Fruit fly (Drosophila melanogaster): ENCODE data around the gene CG31937.

The CG31937 gene

DNA sequence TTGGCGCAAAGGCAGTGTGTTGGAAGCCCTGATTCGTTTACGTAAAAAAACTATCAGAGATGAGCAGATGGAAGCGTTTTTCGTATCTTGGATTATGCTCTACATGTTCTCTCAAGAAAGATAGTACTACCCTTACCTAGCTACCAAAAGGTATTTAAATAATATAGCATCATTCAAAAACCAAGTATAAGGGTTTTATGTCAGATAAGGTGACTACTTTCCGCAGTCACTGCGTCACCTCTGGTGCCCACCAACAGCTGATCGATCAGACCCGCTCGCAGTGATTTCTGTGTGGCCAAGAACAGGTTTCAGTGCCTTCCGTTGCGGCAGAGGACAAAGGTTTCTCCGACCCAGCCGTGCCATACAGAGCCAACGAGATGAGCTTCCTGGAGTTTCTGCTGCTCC lies at the start of gene CG31937, which contains the start of gene Eno:
Gene CG31937 (plus strand): TSS at position 281 of the 405 bp plus-strand sequence.
Gene Eno (minus strand): TSS at position 30 of the 405 bp plus-strand sequence.
- peak; percentile 31 for TF ChIP-seq CG18011 (GFP tag; optimal IDR thresholded peaks at IDR 0.05)
- TF ChIP-seq CG16815 (GFP tag; optimal IDR thresholded peaks at IDR 0.05): peak; percentile 37
- peak; percentile 55; the same call in 1 of the 2 replicates for TF ChIP-seq ranshi (GFP tag; IDR thresholded peaks at IDR 0.05)
- TF ChIP-seq Oli (tag; optimal IDR thresholded peaks at IDR 0.05): no peak
- TF ChIP-seq Neu2 (GFP tag; optimal IDR thresholded peaks at IDR 0.05; ENCODE audit: borderline replicate concordance): no peak
- no peak for TF ChIP-seq CG18476 (GFP tag; optimal IDR thresholded peaks at IDR 0.05)
- no peak for TF ChIP-seq Blimp-1 (GFP tag; optimal IDR thresholded peaks at IDR 0.05)
- peak; percentile 44 for TF ChIP-seq CG8924 (tag; optimal IDR thresholded peaks at IDR 0.05)
- no peak for TF ChIP-seq CG4282 (GFP tag; optimal IDR thresholded peaks at IDR 0.05)
- no peak for TF ChIP-seq Doc2 (GFP tag; IDR thresholded peaks at IDR 0.05)
- TF ChIP-seq ac (GFP tag; optimal IDR thresholded peaks at IDR 0.05): no peak
- no peak for TF ChIP-seq Lhr (GFP tag; optimal IDR thresholded peaks at IDR 0.05)
- peak; percentile 16; the same call in 1 of the 2 replicates for TF ChIP-seq H2.0 (GFP tag; IDR thresholded peaks at IDR 0.05)
- TF ChIP-seq rib (GFP tag; IDR thresholded peaks at IDR 0.05): no peak
- TF ChIP-seq unpg (GFP tag; optimal IDR thresholded peaks at IDR 0.05): peak; percentile 4
- no peak for TF ChIP-seq CG18619 (GFP tag; optimal IDR thresholded peaks at IDR 0.05)
- no peak for TF ChIP-seq cad (GFP tag; optimal IDR thresholded peaks at IDR 0.05)
- TF ChIP-seq CG30431 (GFP tag; optimal IDR thresholded peaks at IDR 0.05): no peak
- peak; percentile 48 for TF ChIP-seq CG8944 (GFP tag; optimal IDR thresholded peaks at IDR 0.05)
- TF ChIP-seq CG1832 (GFP tag; optimal IDR thresholded peaks at IDR 0.05): no peak
- peak; percentile 37 for TF ChIP-seq CG7556 (GFP tag; optimal IDR thresholded peaks at IDR 0.05)
- no peak for TF ChIP-seq HLHmδ (GFP tag; optimal IDR thresholded peaks at IDR 0.05)
- no peak for TF ChIP-seq lbe (GFP tag; optimal IDR thresholded peaks at IDR 0.05)
- TF ChIP-seq Kr (GFP tag; optimal IDR thresholded peaks at IDR 0.05): no peak
- TF ChIP-seq btn (GFP tag; optimal IDR thresholded peaks at IDR 0.05): no peak
- TF ChIP-seq CG14441 (GFP tag; IDR thresholded peaks at IDR 0.05): peak; percentile 69
- no peak for TF ChIP-seq CG1233 (GFP tag; optimal IDR thresholded peaks at IDR 0.05)
- peak; percentile 22; the same call in 1 of the 2 replicates for TF ChIP-seq CG17612 (GFP tag; IDR thresholded peaks at IDR 0.05)
- no peak for TF ChIP-seq abd-A (tag; optimal IDR thresholded peaks at IDR 0.05)
- no peak for TF ChIP-seq Dfd (GFP tag; optimal IDR thresholded peaks at IDR 0.05)
- no peak for TF ChIP-seq ash1 (GFP tag; optimal IDR thresholded peaks at IDR 0.05)
- no peak for TF ChIP-seq CG4707 (GFP tag; optimal IDR thresholded peaks at IDR 0.05)
- TF ChIP-seq kni (GFP tag; optimal IDR thresholded peaks at IDR 0.05): no peak
- no peak for TF ChIP-seq CG16863 (GFP tag; optimal IDR thresholded peaks at IDR 0.05)
- peak; percentile 18 for TF ChIP-seq pum (GFP tag; optimal IDR thresholded peaks at IDR 0.05)
- no peak for TF ChIP-seq Nf-YB (GFP tag; optimal IDR thresholded peaks at IDR 0.05)
- no peak for TF ChIP-seq toy (GFP tag; IDR thresholded peaks at IDR 0.05)
- no peak for TF ChIP-seq CG11398 (GFP tag; optimal IDR thresholded peaks at IDR 0.05)
- TF ChIP-seq corto (GFP tag; optimal IDR thresholded peaks at IDR 0.05): no peak
- TF ChIP-seq CG6683 (GFP tag; optimal IDR thresholded peaks at IDR 0.05): no peak
- peak; percentile 17 for TF ChIP-seq tin (GFP tag; optimal IDR thresholded peaks at IDR 0.05)
- peak; percentile 58; the same call in 3 of the 4 replicates for TF ChIP-seq Gug (GFP tag; IDR thresholded peaks at IDR 0.05)
- no peak for TF ChIP-seq Eip74EF (GFP tag; optimal IDR thresholded peaks at IDR 0.05)
- no peak for TF ChIP-seq Spps (tag; optimal IDR thresholded peaks at IDR 0.05)
- no peak for TF ChIP-seq BtbVII (GFP tag; optimal IDR thresholded peaks at IDR 0.05)
- TF ChIP-seq CG17186 (GFP tag; optimal IDR thresholded peaks at IDR 0.05): no peak
- TF ChIP-seq CG6813 (GFP tag; optimal IDR thresholded peaks at IDR 0.05): peak; percentile 1
- TF ChIP-seq cwo (GFP tag; optimal IDR thresholded peaks at IDR 0.05): peak; percentile 18
- TF ChIP-seq dmrt11E (tag; optimal IDR thresholded peaks at IDR 0.05): no peak
- TF ChIP-seq Sox102F (GFP tag; optimal IDR thresholded peaks at IDR 0.05): peak; percentile 38

All from whole organism, embryonic.